Worm (Caenorhabditis elegans): ENCODE results near the gene clec-257.

- TF ChIP-seq drap-1 (GFP tag; optimal IDR thresholded peaks at IDR 0.05): no peak
- TF ChIP-seq ces-1 (GFP tag; optimal IDR thresholded peaks at IDR 0.05): no peak
- TF ChIP-seq pha-4 (tag; optimal IDR thresholded peaks at IDR 0.05): no peak
- no peak for TF ChIP-seq unc-62 (GFP tag; optimal IDR thresholded peaks at IDR 0.05)
- TF ChIP-seq nhr-12 (tag; optimal IDR thresholded peaks at IDR 0.05): no peak
- no peak for TF ChIP-seq tbx-8 (GFP tag; optimal IDR thresholded peaks at IDR 0.05)
- TF ChIP-seq blmp-1 (tag; optimal IDR thresholded peaks at IDR 0.05): no peak
- no peak for TF ChIP-seq unc-39 (tag; optimal IDR thresholded peaks at IDR 0.05)
Measured at ce11 chrV:18782747-18783146, 9.9 kb downstream of the clec-257 start.

Measured in whole organism, mixed stage, embryonic.